Worm (Caenorhabditis elegans) whole organism, L4 larva: ENCODE results near the gene egl-5.
A peak's percentile ranks its signal among the peaks of the same experiment; 100 is the strongest.

Experiments
- F26F4.8 ChIP-seq: fragments of 200-800 bp; sonication (Bioruptor generic); conservative IDR thresholded peaks from 2 replicates; pipeline ENCODE4 v1.3.6; 2022; ENCODE audit warnings: missing genetic modification characterization, missing compliant biosample characterization
- F49E8.2 ChIP-seq: sonication (generic microtip); optimal IDR thresholded peaks from 2 replicates; lab custom pipeline; 2016; ENCODE audit warnings: missing compliant biosample characterization, mild to moderate bottlenecking, missing genetic modification characterization, borderline replicate concordance
- Y105C5A.15 ChIP-seq: fragments of 200-800 bp; sonication (Bioruptor generic); IDR thresholded peaks from 2 replicates; pipeline ENCODE4 v1.3.6; 2022; ENCODE audit warnings: missing genetic modification characterization, missing compliant biosample characterization
- Y48G9A.11 ChIP-seq: fragments of 200-800 bp; sonication (Bioruptor generic); IDR thresholded peaks from 2 replicates; pipeline ENCODE4 v1.3.6; 2022; ENCODE audit warnings: missing genetic modification reagents, missing genetic modification characterization, missing compliant biosample characterization
- Y75B8A.6 ChIP-seq: fragments of 200-800 bp; sonication (Bioruptor generic); IDR thresholded peaks from 2 replicates; pipeline ENCODE4 v1.3.6; 2022; ENCODE audit warnings: missing genetic modification reagents, missing genetic modification characterization, missing compliant biosample characterization
- ZK546.5 ChIP-seq, 2 experiments: sonication (generic microtip); optimal IDR thresholded peaks; 2 replicates each; lab custom pipeline; 2017; ENCODE audit warnings: missing biosample characterization in 2 of 2, missing genetic modification characterization in 2 of 2
- aha-1 ChIP-seq: fragments of 150-350 bp; peaks from one replicate; lab custom pipeline; 2014; ENCODE audit warnings: missing biosample characterization, missing genetic modification characterization
- aly-2 ChIP-seq: sonication (generic microtip); optimal IDR thresholded peaks from 2 replicates; lab custom pipeline; 2018; ENCODE audit warnings: missing biosample characterization, missing genetic modification characterization
- attf-4 ChIP-seq: sonication (generic microtip); optimal IDR thresholded peaks from 3 replicates; lab custom pipeline; 2017; ENCODE audit warnings: missing biosample characterization, missing genetic modification characterization
- ceh-28 ChIP-seq: fragments of 150-350 bp; optimal IDR thresholded peaks from 2 replicates; lab custom pipeline; 2014; ENCODE audit warnings: missing biosample characterization, missing genetic modification reagents, missing genetic modification characterization
- ceh-44 ChIP-seq: fragments of 200-800 bp; sonication (Bioruptor generic); IDR thresholded peaks from 2 replicates; pipeline ENCODE4 v1.3.6; 2022; ENCODE audit warnings: missing genetic modification reagents, missing genetic modification characterization, missing compliant biosample characterization
- ceh-62 ChIP-seq: sonication (generic microtip); optimal IDR thresholded peaks from 2 replicates; lab custom pipeline; 2017; ENCODE audit warnings: missing biosample characterization, missing genetic modification characterization
- ces-1 ChIP-seq: fragments of 150-350 bp; sonication (generic microtip); optimal IDR thresholded peaks from 4 replicates; lab custom pipeline; 2014; ENCODE audit warnings: missing biosample characterization, missing genetic modification reagents, missing genetic modification characterization
- cey-2 ChIP-seq: sonication (generic microtip); optimal IDR thresholded peaks from 3 replicates; lab custom pipeline; 2017; ENCODE audit warnings: missing genetic modification characterization, mild to moderate bottlenecking, missing compliant biosample characterization, antibody characterized with exemption, borderline replicate concordance; ENCODE audit not compliant: insufficient read depth
- daf-8 ChIP-seq: fragments of 200-800 bp; sonication (Bioruptor generic); IDR thresholded peaks from 2 replicates; pipeline ENCODE4 v1.3.6; 2022; ENCODE audit warnings: missing genetic modification characterization, missing compliant biosample characterization
- dmd-9 ChIP-seq: fragments of 200-800 bp; sonication (Bioruptor generic); IDR thresholded peaks from 2 replicates; pipeline ENCODE4 v1.3.6; 2022; ENCODE audit warnings: missing genetic modification reagents, missing genetic modification characterization, missing compliant biosample characterization
- dpl-1 ChIP-seq: fragments of 150-350 bp; optimal IDR thresholded peaks from 2 replicates; lab custom pipeline; 2014; ENCODE audit warnings: missing biosample characterization, missing genetic modification reagents, missing genetic modification characterization
- fkh-10 ChIP-seq: fragments of 150-350 bp; optimal IDR thresholded peaks from 2 replicates; lab custom pipeline; 2014; ENCODE audit warnings: missing biosample characterization, missing genetic modification reagents, missing genetic modification characterization
- gei-8 ChIP-seq: fragments of 200-800 bp; sonication (Bioruptor generic); optimal IDR thresholded peaks from 2 replicates; lab custom pipeline; 2018; ENCODE audit warnings: mild to moderate bottlenecking, missing genetic modification characterization, missing compliant biosample characterization
- hlh-30 ChIP-seq: sonication (generic microtip); optimal IDR thresholded peaks from 2 replicates; lab custom pipeline; 2017; ENCODE audit warnings: antibody characterized with exemption, mild to moderate bottlenecking, missing genetic modification characterization, missing compliant biosample characterization; ENCODE audit not compliant: insufficient read depth
- lim-7 ChIP-seq: fragments of 200-800 bp; sonication (Bioruptor generic); IDR thresholded peaks from 2 replicates; pipeline ENCODE4 v1.3.6; 2022; ENCODE audit warnings: missing genetic modification characterization, missing compliant biosample characterization
- lin-13 ChIP-seq: fragments of 150-350 bp; optimal IDR thresholded peaks from 2 replicates; lab custom pipeline; 2014; ENCODE audit warnings: missing biosample characterization, missing genetic modification reagents, missing genetic modification characterization
- lin-38 ChIP-seq: fragments of 200-800 bp; sonication (Bioruptor generic); IDR thresholded peaks from 2 replicates; pipeline ENCODE4 v1.3.6; 2022; ENCODE audit warnings: missing genetic modification reagents, missing genetic modification characterization, missing compliant biosample characterization
- lsy-2 ChIP-seq, 2 experiments: fragments of 150-350 bp in 1 of 2; sonication (generic microtip) in 1 of 2; optimal IDR thresholded peaks; 2 replicates each; lab custom pipeline; 2014 to 2017; ENCODE audit warnings: missing biosample characterization in 2 of 2, missing genetic modification characterization in 2 of 2
- mxl-3 ChIP-seq: fragments of 200-800 bp; sonication (Bioruptor generic); optimal IDR thresholded peaks from 2 replicates; lab custom pipeline; 2018; ENCODE audit warnings: mild to moderate bottlenecking, missing genetic modification characterization, missing compliant biosample characterization
- nhr-102 ChIP-seq: sonication (generic microtip); optimal IDR thresholded peaks from 2 replicates; lab custom pipeline; 2016; ENCODE audit warnings: mild to moderate bottlenecking, missing genetic modification characterization, moderate library complexity, missing compliant biosample characterization
- nhr-11 ChIP-seq: fragments of 150-350 bp; optimal IDR thresholded peaks from 2 replicates; lab custom pipeline; 2014; ENCODE audit warnings: missing biosample characterization, missing genetic modification characterization
- nhr-237 ChIP-seq: sonication (generic microtip); optimal IDR thresholded peaks from 2 replicates; lab custom pipeline; 2017; ENCODE audit warnings: missing biosample characterization, missing genetic modification characterization
- nhr-25 ChIP-seq: sonication (generic microtip); optimal IDR thresholded peaks from 2 replicates; lab custom pipeline; 2017; ENCODE audit warnings: missing genetic modification characterization, mild to moderate bottlenecking, missing compliant biosample characterization, antibody characterized with exemption, moderate library complexity, borderline replicate concordance; ENCODE audit not compliant: insufficient read depth
- nhr-48 ChIP-seq: sonication (generic microtip); optimal IDR thresholded peaks from 2 replicates; lab custom pipeline; 2016; ENCODE audit warnings: mild to moderate bottlenecking, missing genetic modification characterization, missing compliant biosample characterization
- php-3 ChIP-seq: fragments of 200-800 bp; sonication (Bioruptor generic); IDR thresholded peaks from 2 replicates; pipeline ENCODE4 v1.3.6; 2022; ENCODE audit warnings: missing genetic modification reagents, missing genetic modification characterization, missing compliant biosample characterization
- rbr-2 ChIP-seq: sonication (generic microtip); optimal IDR thresholded peaks from 2 replicates; lab custom pipeline; 2016; ENCODE audit warnings: missing genotype, missing genetic modification characterization, missing compliant biosample characterization
- sdz-12 ChIP-seq: fragments of 200-800 bp; sonication (Bioruptor generic); optimal IDR thresholded peaks from 2 replicates; lab custom pipeline; 2018; ENCODE audit warnings: mild to moderate bottlenecking, missing genetic modification characterization, missing compliant biosample characterization
- set-16 ChIP-seq: fragments of 200-800 bp; sonication (Bioruptor generic); IDR thresholded peaks from 2 replicates; pipeline ENCODE4 v1.3.6; 2022; ENCODE audit warnings: missing genetic modification reagents, missing genetic modification characterization, missing compliant biosample characterization
- skn-1 ChIP-seq: fragments of 150-350 bp; optimal IDR thresholded peaks from 2 replicates; lab custom pipeline; 2014; ENCODE audit warnings: missing biosample characterization, missing genetic modification characterization
- snpc-1.2 ChIP-seq: fragments of 200-800 bp; sonication (Bioruptor generic); IDR thresholded peaks from 2 replicates; pipeline ENCODE4 v1.3.6; 2022; ENCODE audit warnings: missing genetic modification reagents, missing genetic modification characterization, missing compliant biosample characterization
- spr-3 ChIP-seq: fragments of 200-800 bp; sonication (Bioruptor generic); optimal IDR thresholded peaks from 2 replicates; lab custom pipeline; 2018; ENCODE audit warnings: mild to moderate bottlenecking, missing genetic modification characterization, missing compliant biosample characterization
- tra-1 ChIP-seq: fragments of 200-800 bp; sonication (Bioruptor generic); IDR thresholded peaks from 2 replicates; pipeline ENCODE4 v1.3.6; 2022; ENCODE audit warnings: missing genetic modification reagents, missing genetic modification characterization, missing compliant biosample characterization
- unc-130 ChIP-seq: sonication (generic microtip); optimal IDR thresholded peaks from 2 replicates; lab custom pipeline; 2016; ENCODE audit warnings: missing genetic modification reagents, missing genetic modification characterization, missing compliant biosample characterization
- unc-39 ChIP-seq: sonication (generic microtip); optimal IDR thresholded peaks from 2 replicates; lab custom pipeline; 2017; ENCODE audit warnings: missing biosample characterization, missing genetic modification characterization
- vab-7 ChIP-seq: fragments of 200-800 bp; sonication (Bioruptor generic); IDR thresholded peaks from 2 replicates; pipeline ENCODE4 v1.3.6; 2022; ENCODE audit warnings: missing genetic modification reagents, missing genetic modification characterization, missing compliant biosample characterization
- zfp-2 ChIP-seq: sonication (generic microtip); optimal IDR thresholded peaks from 2 replicates; lab custom pipeline; 2016; ENCODE audit warnings: mild to moderate bottlenecking, missing genetic modification characterization, missing compliant biosample characterization
- zip-2 ChIP-seq: fragments of 150-350 bp; optimal IDR thresholded peaks from 2 replicates; lab custom pipeline; 2014; ENCODE audit warnings: missing biosample characterization, missing genetic modification characterization
- ztf-7 ChIP-seq: fragments of 150-350 bp; optimal IDR thresholded peaks from 2 replicates; lab custom pipeline; 2014; ENCODE audit warnings: missing biosample characterization, missing genetic modification characterization

egl-5 gene

DNA sequence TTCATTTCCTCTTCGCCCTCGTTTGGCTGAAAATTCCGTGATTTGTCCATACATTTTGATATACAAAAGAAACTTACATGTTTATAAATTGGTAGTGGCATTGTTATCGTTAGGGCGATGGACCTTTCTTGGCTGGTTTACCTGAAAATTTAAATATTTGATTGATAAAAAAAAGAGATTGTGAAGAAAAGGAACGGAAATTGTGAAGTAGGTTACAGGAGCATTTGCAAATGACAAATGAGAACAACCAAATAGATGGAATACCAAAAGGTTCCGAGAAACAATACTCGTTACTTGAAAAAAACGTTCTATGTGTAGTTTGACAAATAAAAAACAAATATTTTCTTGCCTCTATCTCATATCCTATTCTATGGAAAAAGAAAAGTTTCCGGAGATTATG is 29.4 kb downstream of the egl-5 start, which contains the start of gene ZK652.8:
TSS of gene ZK652.8 (minus strand) at position 101 of the 400 bp plus-strand sequence.
- TF ChIP-seq skn-1 (tag; lab: Kevin White, UChicago) (no peak), aha-1 (tag; lab: Kevin White, UChicago) (peak; percentile 59)
- TF ChIP-seq, all 104 proteins: peak for 1

ce11 chrIII:7848173-7848572 is 34.0 kb downstream of the egl-5 start:
- TF ChIP-seq fkh-10 (GFP tag; lab: Kevin White, UChicago) (peak; percentile 17), lin-13 (GFP tag; lab: Kevin White, UChicago) (no peak), aha-1 (tag; lab: Kevin White, UChicago) (peak; percentile 69), lsy-2 (tag; optimal IDR thresholded peaks at IDR 0.05; lab: Kevin White, UChicago) (peak in 1 of 2 experiments; percentile 22)
- TF ChIP-seq, all 104 proteins: peak for 3

DNA sequence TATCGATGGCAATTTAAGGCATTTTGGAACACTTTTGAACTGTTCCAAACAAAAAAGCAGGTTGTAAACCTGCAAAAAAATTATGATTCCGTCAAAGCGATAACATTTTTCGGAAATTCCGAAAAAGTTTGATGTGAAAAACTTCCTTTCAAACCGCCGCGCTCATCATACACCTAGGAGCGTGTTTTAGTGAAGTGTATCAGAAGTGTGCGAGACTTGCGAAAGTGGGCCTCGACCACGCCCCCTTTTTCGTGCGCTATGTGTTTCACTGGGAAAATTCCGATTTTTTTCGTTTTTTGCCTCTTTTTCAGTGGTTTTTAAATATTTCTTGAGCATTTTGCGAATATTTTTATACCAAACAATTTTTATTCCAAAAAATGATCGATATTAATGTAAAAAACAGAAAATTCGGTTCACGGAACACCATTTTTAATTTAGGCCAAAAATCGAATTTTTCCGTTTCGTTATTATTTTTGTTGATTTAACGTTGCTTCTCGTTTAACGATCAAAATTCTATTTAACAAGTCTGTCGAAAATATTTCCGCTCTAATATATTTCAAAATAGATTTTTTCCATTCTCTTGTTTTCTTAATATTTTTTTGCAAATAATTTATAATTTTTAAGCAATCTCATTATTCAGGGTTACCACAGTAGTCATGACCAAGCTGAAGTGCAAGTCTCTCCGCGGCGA is 40.5 kb downstream of the egl-5 start, which contains the start of gene rpl-35:
TSS of gene rpl-35 (plus strand) at position 641 of the 691 bp plus-strand sequence.
- peak; percentile 88 for TF ChIP-seq cey-2
- peak in 1 of 2 experiments; percentile 91 for TF ChIP-seq ZK546.5 (tag; optimal IDR thresholded peaks at IDR 0.05; lab: Kevin White, UChicago)
- TF ChIP-seq sdz-12 (GFP tag; lab: Kevin White, UChicago) = peak; percentile 98
- peak; percentile 74 for TF ChIP-seq ceh-28 (tag; lab: Kevin White, UChicago)
- peak; percentile 99 for TF ChIP-seq unc-130 (GFP tag; lab: Kevin White, UChicago)
- TF ChIP-seq lin-38 = peak; percentile 98
- TF ChIP-seq Y105C5A.15 = peak; percentile 95
- peak; percentile 97 for TF ChIP-seq hlh-30 (tag; lab: Kevin White, UChicago)
- TF ChIP-seq nhr-237 = peak; percentile 85
- TF ChIP-seq gei-8 (GFP tag; lab: Kevin White, UChicago) = peak; percentile 90
- peak; percentile 88 for TF ChIP-seq ceh-44 (GFP tag; lab: Robert Waterston, UW)
- TF ChIP-seq mxl-3 = peak; percentile 98
- TF ChIP-seq set-16 = no peak; the same call in 1 of the 2 replicates
- TF ChIP-seq attf-4 (tag; lab: Kevin White, UChicago) = peak; percentile 64
- TF ChIP-seq skn-1 (tag; lab: Kevin White, UChicago) = peak; percentile 94
- peak; percentile 99 for TF ChIP-seq rbr-2 (tag; lab: Kevin White, UChicago)
- peak; percentile 93 for TF ChIP-seq zip-2 (tag; lab: Kevin White, UChicago)
- TF ChIP-seq zfp-2 (tag; lab: Kevin White, UChicago) = peak; percentile 92
- TF ChIP-seq php-3 = peak; percentile 99
- TF ChIP-seq ztf-7 (tag; lab: Kevin White, UChicago) = peak; percentile 93
- TF ChIP-seq unc-39 (tag; lab: Kevin White, UChicago) = no peak
- peak; percentile 100 for TF ChIP-seq aha-1 (tag; lab: Kevin White, UChicago)
- TF ChIP-seq Y75B8A.6 = peak; percentile 96
- TF ChIP-seq lsy-2 (tag; optimal IDR thresholded peaks at IDR 0.05; lab: Kevin White, UChicago) = peak; percentile 99
- TF ChIP-seq nhr-102 (tag; lab: Kevin White, UChicago) = peak; percentile 99
- peak; percentile 86 for TF ChIP-seq lim-7
- TF ChIP-seq ces-1 (GFP tag; lab: Kevin White, UChicago) = peak; percentile 97
- TF ChIP-seq aly-2 (tag; lab: Kevin White, UChicago) = peak; percentile 95
- peak; percentile 85; the same call in 1 of the 2 replicates for TF ChIP-seq daf-8
- TF ChIP-seq F26F4.8 (GFP tag; lab: Robert Waterston, UW) = no peak
- peak; percentile 96 for TF ChIP-seq snpc-1.2
- TF ChIP-seq F49E8.2 = peak; percentile 98
- TF ChIP-seq tra-1 (GFP tag; lab: Robert Waterston, UW) = peak; percentile 100
- TF ChIP-seq spr-3 (GFP tag; lab: Kevin White, UChicago) = peak; percentile 97
- no peak for TF ChIP-seq ceh-62 (tag; lab: Kevin White, UChicago)
- TF ChIP-seq nhr-25 (tag; lab: Kevin White, UChicago) = peak; percentile 98
- peak; percentile 96 for TF ChIP-seq nhr-48
- TF ChIP-seq dpl-1 (GFP tag; lab: Kevin White, UChicago) = peak; percentile 100
- TF ChIP-seq nhr-11 = peak; percentile 99
- peak; percentile 98 for TF ChIP-seq Y48G9A.11 (GFP tag; lab: Robert Waterston, UW)
- TF ChIP-seq dmd-9 (GFP tag; lab: Robert Waterston, UW) = peak; percentile 99
- TF ChIP-seq vab-7 (GFP tag; lab: Robert Waterston, UW) = peak; percentile 99
